Worm (Caenorhabditis elegans): ENCODE measurements around the gene F28E10.4.

F28E10.4 gene

ce11 chrIV:4533025-4533424 lies 34.2 kb downstream of the F28E10.4 start, which contains the start of gene ZK185.4:
Gene ZK185.4, minus strand, starts transcription at chrIV:4533125.
- TF ChIP-seq dsc-1 (tag; optimal IDR thresholded peaks at IDR 0.05): no peak
- TF ChIP-seq mdl-1 (tag; optimal IDR thresholded peaks at IDR 0.05): no peak
- no peak for TF ChIP-seq aha-1 (tag; optimal IDR thresholded peaks at IDR 0.05)
- no peak for TF ChIP-seq tlp-1 (tag; optimal IDR thresholded peaks at IDR 0.05)
- TF ChIP-seq F16B12.6 (tag; optimal IDR thresholded peaks at IDR 0.05): no peak
- no peak for TF ChIP-seq skn-1 (tag; optimal IDR thresholded peaks at IDR 0.05)
- no peak for TF ChIP-seq hpl-2 (GFP tag; optimal IDR thresholded peaks at IDR 0.05)
- TF ChIP-seq ceh-88 (GFP tag; IDR thresholded peaks at IDR 0.05): no peak
- TF ChIP-seq unc-130 (tag; optimal IDR thresholded peaks at IDR 0.05): no peak
- no peak for TF ChIP-seq ceh-82 (tag; optimal IDR thresholded peaks at IDR 0.05)
- TF ChIP-seq ztf-11 (tag; optimal IDR thresholded peaks at IDR 0.05): no peak
- TF ChIP-seq rnt-1 (tag; optimal IDR thresholded peaks at IDR 0.05): no peak
- no peak for TF ChIP-seq lin-15B (tag; optimal IDR thresholded peaks at IDR 0.05)
- no peak for TF ChIP-seq egl-13 (tag; optimal IDR thresholded peaks at IDR 0.05)
- TF ChIP-seq unc-30 (tag; optimal IDR thresholded peaks at IDR 0.05): no peak
- no peak for TF ChIP-seq nhr-19 (GFP tag; conservative IDR thresholded peaks at IDR 0.05)
- no peak for TF ChIP-seq snu-23 (GFP tag; optimal IDR thresholded peaks at IDR 0.05)
- TF ChIP-seq sptf-1 (tag; optimal IDR thresholded peaks at IDR 0.05): no peak
- TF ChIP-seq C16A3.4 (tag; optimal IDR thresholded peaks at IDR 0.05): no peak
- no peak for TF ChIP-seq nhr-85 (tag)

ce11 chrIV:4530170-4530569 lies 37.1 kb downstream of the F28E10.4 start, which contains the start of gene ZK185.3:
Gene ZK185.3, minus strand, starts transcription at chrIV:4530432.
- TF ChIP-seq elt-2 (tag; optimal IDR thresholded peaks at IDR 0.05) (peak; percentile 77), tlp-1 (tag; optimal IDR thresholded peaks at IDR 0.05) (peak; percentile 57), efl-1 (optimal IDR thresholded peaks at IDR 0.05) (no peak), efl-1 (GFP tag; optimal IDR thresholded peaks at IDR 0.05 in 1 of 2) (peak in 1 of 2 experiments; percentile 83), elt-3 (tag; optimal IDR thresholded peaks at IDR 0.05) (peak in 4 of 6 experiments; percentile 7 to 58 (median 46)), zip-4 (GFP tag; optimal IDR thresholded peaks at IDR 0.05) (no peak), pqm-1 (tag; optimal IDR thresholded peaks at IDR 0.05) (peak; percentile 97)

- no peak for TF ChIP-seq mab-9 (GFP tag; IDR thresholded peaks at IDR 0.05)
- no peak for TF ChIP-seq aha-1 (tag; optimal IDR thresholded peaks at IDR 0.05)
- no peak for TF ChIP-seq fkh-4 (tag; optimal IDR thresholded peaks at IDR 0.05; ENCODE audit: borderline replicate concordance)
- TF ChIP-seq nhr-47 (tag; optimal IDR thresholded peaks at IDR 0.05): no peak
These were observed 40.5 kb downstream of the F28E10.4 start for ce11 chrIV:4526724-4527123.

ce11 chrIV:4526028-4526427 lies 41.2 kb downstream of the F28E10.4 start:
- TF ChIP-seq blmp-1 (tag; optimal IDR thresholded peaks at IDR 0.05) (peak; percentile 59), nhr-90 (tag; optimal IDR thresholded peaks at IDR 0.05; ENCODE audit: poor library complexity) (no peak)

ce11 chrIV:4524943-4525342 lies 42.3 kb downstream of the F28E10.4 start, which contains the start of gene ZK180.6:
Gene ZK180.6, minus strand, starts transcription at chrIV:4525043.
- no peak for TF ChIP-seq jun-1 (tag; optimal IDR thresholded peaks at IDR 0.05)

- TF ChIP-seq zip-4 (GFP tag; optimal IDR thresholded peaks at IDR 0.05) (no peak), nhr-85 (tag) (peak; percentile 35)
These were observed 43.8 kb downstream of the F28E10.4 start for ce11 chrIV:4523461-4523860.

ce11 chrIV:4519714-4520113 lies 47.5 kb downstream of the F28E10.4 start:
- no peak for TF ChIP-seq pax-3 (tag; optimal IDR thresholded peaks at IDR 0.05)
- no peak for TF ChIP-seq F16B12.6 (tag; optimal IDR thresholded peaks at IDR 0.05)
- TF ChIP-seq isw-1 (GFP tag; IDR thresholded peaks at IDR 0.05): no peak
- no peak for TF ChIP-seq nhr-84 (tag; optimal IDR thresholded peaks at IDR 0.05)
- no peak for TF ChIP-seq nhr-77 (tag; optimal IDR thresholded peaks at IDR 0.05)
- TF ChIP-seq nhr-71 (tag; optimal IDR thresholded peaks at IDR 0.05): no peak
- TF ChIP-seq ceh-82 (tag; optimal IDR thresholded peaks at IDR 0.05): no peak

Measured in whole organism, L1 larva.